Worm (Caenorhabditis elegans) whole organism, midembryonic: Measurements from ENCODE around the gene srb-6.

Source experiments
- cog-1 ChIP-seq: sonication (generic microtip); optimal IDR thresholded peaks from 2 replicates; lab custom pipeline; 2016; ENCODE audit warnings: missing genetic modification characterization, missing compliant biosample characterization
- flt-1 ChIP-seq: fragments of 200-800 bp; sonication (Bioruptor generic); IDR thresholded peaks from 2 replicates; pipeline ENCODE4 v1.3.6; 2022; ENCODE audit warnings: missing genetic modification characterization, missing compliant biosample characterization
- klf-2 ChIP-seq: fragments of 200-800 bp; sonication (Bioruptor generic); conservative IDR thresholded peaks from 2 replicates; pipeline ENCODE4 v1.3.6; 2022; ENCODE audit warnings: missing genetic modification reagents, missing genetic modification characterization, missing compliant biosample characterization
- med-1 ChIP-seq: sonication (generic microtip); optimal IDR thresholded peaks from 2 replicates; lab custom pipeline; 2017; ENCODE audit warnings: missing genetic modification characterization, mild to moderate bottlenecking, missing compliant biosample characterization, antibody characterized with exemption, missing genetic modification reagents; ENCODE audit not compliant: insufficient read depth
- ztf-29 ChIP-seq: fragments of 200-800 bp; sonication (Bioruptor generic); IDR thresholded peaks from 2 replicates; pipeline ENCODE4 v1.3.6; 2022; ENCODE audit warnings: missing genetic modification reagents, missing genetic modification characterization, missing compliant biosample characterization

- TF ChIP-seq ztf-29 (GFP tag; lab: Robert Waterston, UW) (no peak), cog-1 (tag; lab: Kevin White, UChicago) (no peak), med-1 (no peak), flt-1 (GFP tag; lab: Robert Waterston, UW) (no peak), klf-2 (GFP tag; lab: Robert Waterston, UW) (no peak)
Measured at ce11 chrII:10192207-10192606, 2.5 kb upstream of the srb-6 start, which contains the start of gene R05H5.7.
